Worm (Caenorhabditis elegans): ENCODE measurements around the gene rap-3.
A peak's percentile ranks its signal among the peaks of the same experiment; 100 is the strongest.

rap-3 gene

DNA sequence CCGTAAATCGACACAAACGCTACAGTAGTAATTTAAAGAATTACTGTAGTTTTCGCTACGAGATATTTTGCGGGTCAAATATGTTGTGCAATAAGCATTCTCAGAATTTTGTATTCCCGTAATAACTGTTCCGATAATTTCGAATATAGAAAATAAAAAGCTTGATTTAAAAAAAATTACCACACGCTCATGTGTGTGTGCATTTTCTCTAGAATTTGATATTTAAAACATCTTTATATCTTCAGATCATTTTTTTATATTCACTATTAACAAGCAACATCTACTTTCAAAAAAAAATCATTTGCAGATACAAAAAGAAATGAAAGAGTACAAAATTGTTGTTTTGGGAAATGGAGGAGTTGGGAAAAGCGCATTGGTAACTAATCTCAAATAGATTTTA is at the start of gene rap-3:
TSS of gene rap-3 (plus strand) at position 301 of the 400 bp plus-strand sequence.
- TF ChIP-seq nhr-237 (tag; optimal IDR thresholded peaks at IDR 0.05) (no peak), nhr-10 (tag; optimal IDR thresholded peaks at IDR 0.05) (no peak), fos-1 (tag; optimal IDR thresholded peaks at IDR 0.05) (no peak), ztf-4 (tag; optimal IDR thresholded peaks at IDR 0.05) (no peak), dmd-4 (tag; optimal IDR thresholded peaks at IDR 0.05) (no peak), gmeb-1 (tag; optimal IDR thresholded peaks at IDR 0.05) (no peak), elt-3 (tag; optimal IDR thresholded peaks at IDR 0.05) (no peak), R02D3.7 (tag; optimal IDR thresholded peaks at IDR 0.05) (no peak), nhr-129 (tag; optimal IDR thresholded peaks at IDR 0.05) (no peak), zag-1 (tag; optimal IDR thresholded peaks at IDR 0.05) (no peak), Y55F3AM.14 (GFP tag; optimal IDR thresholded peaks at IDR 0.05) (no peak), nhr-6 (tag; optimal IDR thresholded peaks at IDR 0.05) (no peak), nhr-21 (tag; optimal IDR thresholded peaks at IDR 0.05) (no peak), nhr-11 (tag; optimal IDR thresholded peaks at IDR 0.05) (no peak)

DNA sequence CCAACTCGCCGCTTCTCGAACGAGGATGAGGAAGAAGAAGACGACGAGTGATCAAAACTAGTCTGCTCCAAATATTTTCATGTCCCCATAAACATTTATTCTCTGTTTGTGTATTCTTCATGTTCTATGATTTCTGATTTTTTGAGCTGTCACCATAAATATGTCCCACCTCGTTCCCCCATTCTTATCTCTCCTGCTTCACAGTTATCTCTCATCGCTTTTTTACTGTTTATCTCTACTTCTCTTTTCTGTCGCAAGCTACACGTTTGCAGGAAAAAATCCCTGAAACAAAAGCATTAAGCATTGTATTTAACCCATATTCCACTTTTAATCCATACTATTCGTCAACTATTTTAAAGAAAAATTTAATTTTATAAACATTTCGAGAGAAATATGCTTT is 46.3 kb upstream of the rap-3 start:
- TF ChIP-seq elt-1 (tag; optimal IDR thresholded peaks at IDR 0.05) (no peak), nhr-129 (tag; optimal IDR thresholded peaks at IDR 0.05) (peak; percentile 9), nhr-23 (tag; optimal IDR thresholded peaks at IDR 0.05) (no peak), unc-55 (GFP tag; optimal IDR thresholded peaks at IDR 0.05) (peak; percentile 51), lsy-2 (tag; optimal IDR thresholded peaks at IDR 0.05) (peak in 1 of 2 experiments; percentile 16), fos-1 (tag; optimal IDR thresholded peaks at IDR 0.05) (peak; percentile 8)

DNA sequence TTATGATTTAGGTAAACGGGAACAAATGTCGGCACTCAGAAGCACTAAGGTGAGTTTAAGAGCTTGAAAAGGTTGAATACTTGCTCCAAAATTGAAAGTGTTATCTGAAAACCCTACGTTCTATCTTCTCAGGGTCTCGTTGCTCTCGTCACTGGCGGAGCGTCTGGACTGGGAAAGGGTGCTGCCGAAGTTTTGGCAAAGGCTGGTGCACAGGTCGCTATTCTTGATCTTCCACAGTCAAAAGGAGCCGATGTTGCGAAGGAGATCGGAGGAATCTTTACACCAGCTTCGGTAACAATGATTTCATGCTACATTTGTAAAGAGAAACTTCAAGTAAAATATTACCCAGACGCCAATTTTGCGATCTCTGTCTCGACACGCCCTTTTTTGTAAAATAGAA is 45.8 kb upstream of the rap-3 start, which contains the start of gene ard-1:
TSS of gene ard-1 (plus strand) at position 12 of the 400 bp plus-strand sequence.
- TF ChIP-seq unc-62 (GFP tag; optimal IDR thresholded peaks at IDR 0.05), result no peak
- TF ChIP-seq nhr-237 (tag; optimal IDR thresholded peaks at IDR 0.05), result no peak
- TF ChIP-seq unc-39 (tag; optimal IDR thresholded peaks at IDR 0.05), result no peak
- no peak for TF ChIP-seq zag-1 (tag; optimal IDR thresholded peaks at IDR 0.05)
- no peak for TF ChIP-seq elt-1 (tag; optimal IDR thresholded peaks at IDR 0.05)
- TF ChIP-seq gmeb-1 (tag; optimal IDR thresholded peaks at IDR 0.05), result no peak
- no peak for TF ChIP-seq snpc-4 (tag; optimal IDR thresholded peaks at IDR 0.05)
- no peak for TF ChIP-seq R02D3.7 (tag; optimal IDR thresholded peaks at IDR 0.05)
- TF ChIP-seq sem-4 (tag; optimal IDR thresholded peaks at IDR 0.05), result no peak
- no peak for TF ChIP-seq ztf-1 (GFP tag; conservative IDR thresholded peaks at IDR 0.05)
- no peak for TF ChIP-seq skn-1 (tag; optimal IDR thresholded peaks at IDR 0.05)
- TF ChIP-seq nhr-21 (tag; optimal IDR thresholded peaks at IDR 0.05), result no peak
- TF ChIP-seq unc-55 (GFP tag; optimal IDR thresholded peaks at IDR 0.05), result no peak
- TF ChIP-seq peb-1 (tag; optimal IDR thresholded peaks at IDR 0.05), result no peak
- no peak for TF ChIP-seq egl-27 (tag; optimal IDR thresholded peaks at IDR 0.05)
- no peak for TF ChIP-seq lin-13 (GFP tag; optimal IDR thresholded peaks at IDR 0.05)
- TF ChIP-seq nhr-25 (tag; optimal IDR thresholded peaks at IDR 0.05), result no peak
- TF ChIP-seq lin-39 (tag; optimal IDR thresholded peaks at IDR 0.05), result no peak
- no peak for TF ChIP-seq ztf-11 (tag; optimal IDR thresholded peaks at IDR 0.05)
- no peak for TF ChIP-seq nhr-12 (tag; optimal IDR thresholded peaks at IDR 0.05)

DNA sequence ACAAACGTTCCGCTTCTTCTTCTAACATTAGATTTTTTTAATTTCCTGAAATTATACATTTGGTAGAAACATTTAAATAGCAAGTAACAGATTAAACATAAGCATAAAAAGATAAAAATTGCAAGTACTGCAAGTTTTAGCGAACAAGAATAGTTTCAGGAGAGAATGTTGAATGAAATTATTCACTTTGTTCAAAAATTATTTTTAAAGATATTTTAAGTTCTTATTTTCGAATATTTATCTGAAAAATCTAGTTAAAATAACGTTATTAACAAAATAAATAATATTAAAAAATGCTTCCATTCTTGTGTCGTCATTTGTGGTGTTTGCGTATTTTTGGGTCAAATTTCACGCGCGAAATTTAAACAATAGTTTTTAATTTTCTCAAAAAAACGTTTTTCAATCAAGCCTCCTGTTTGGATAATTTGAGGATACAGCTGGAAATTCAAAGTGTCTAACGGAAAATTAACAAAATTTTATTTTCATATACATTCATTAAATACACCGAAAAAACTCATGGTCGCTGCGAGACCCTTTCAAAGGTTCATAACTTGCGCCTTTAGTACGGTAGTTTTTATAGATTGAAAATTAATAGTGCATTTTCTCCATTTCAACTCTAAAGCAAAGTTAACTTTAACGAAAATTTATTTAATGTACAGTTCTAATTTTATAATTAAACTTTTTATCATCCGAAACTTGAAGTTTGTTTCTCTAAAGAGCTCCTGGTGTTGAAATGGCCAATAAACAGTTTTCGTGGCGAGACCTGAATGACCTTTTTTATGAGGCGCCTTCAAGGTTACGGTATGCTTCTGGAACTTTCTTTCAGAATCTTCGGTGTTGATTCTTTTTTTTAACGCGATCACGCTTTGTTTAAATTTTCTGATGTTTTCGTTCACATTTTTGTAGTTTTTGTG is 34.5 kb upstream of the rap-3 start, which contains the start of gene skih-2:
TSS of gene skih-2 (minus strand) at position 51 of the 914 bp plus-strand sequence.
- TF ChIP-seq Y55F3AM.14 (GFP tag; optimal IDR thresholded peaks at IDR 0.05), result no peak
- peak; percentile 6 for TF ChIP-seq crh-2 (tag; optimal IDR thresholded peaks at IDR 0.05)
- no peak for TF ChIP-seq aly-2 (tag; optimal IDR thresholded peaks at IDR 0.05)
- peak; percentile 29 for TF ChIP-seq lin-13 (GFP tag; optimal IDR thresholded peaks at IDR 0.05)
- TF ChIP-seq dmd-4 (tag; optimal IDR thresholded peaks at IDR 0.05), result no peak
- peak; percentile 5 for TF ChIP-seq nhr-25 (tag; optimal IDR thresholded peaks at IDR 0.05)
- no peak for TF ChIP-seq F13H6.1 (tag; optimal IDR thresholded peaks at IDR 0.05)
- TF ChIP-seq C34F6.9 (tag; optimal IDR thresholded peaks at IDR 0.05), result peak; percentile 79
- TF ChIP-seq lin-39 (tag; optimal IDR thresholded peaks at IDR 0.05), result no peak
- TF ChIP-seq ZK546.5 (tag; optimal IDR thresholded peaks at IDR 0.05), result no peak
- no peak for TF ChIP-seq fos-1 (tag; optimal IDR thresholded peaks at IDR 0.05)
- no peak for TF ChIP-seq peb-1 (tag; optimal IDR thresholded peaks at IDR 0.05)
- TF ChIP-seq nhr-12 (tag; optimal IDR thresholded peaks at IDR 0.05), result no peak
- TF ChIP-seq ceh-16 (tag; optimal IDR thresholded peaks at IDR 0.05), result no peak
- TF ChIP-seq gmeb-1 (tag; optimal IDR thresholded peaks at IDR 0.05), result peak; percentile 92
- TF ChIP-seq alr-1 (tag; optimal IDR thresholded peaks at IDR 0.05), result no peak
- no peak for TF ChIP-seq nhr-6 (tag; optimal IDR thresholded peaks at IDR 0.05)
- TF ChIP-seq lsy-2 (tag; optimal IDR thresholded peaks at IDR 0.05), result peak; percentile 14 to 80
- TF ChIP-seq unc-55 (GFP tag; optimal IDR thresholded peaks at IDR 0.05), result peak; percentile 78
- TF ChIP-seq snpc-4 (tag; optimal IDR thresholded peaks at IDR 0.05), result no peak
- no peak for TF ChIP-seq nhr-11 (tag; optimal IDR thresholded peaks at IDR 0.05)

Measured in whole organism, L2 larva.